Worm (Caenorhabditis elegans): Measurements from ENCODE around the gene F48G7.8.

F48G7.8 gene

DNA sequence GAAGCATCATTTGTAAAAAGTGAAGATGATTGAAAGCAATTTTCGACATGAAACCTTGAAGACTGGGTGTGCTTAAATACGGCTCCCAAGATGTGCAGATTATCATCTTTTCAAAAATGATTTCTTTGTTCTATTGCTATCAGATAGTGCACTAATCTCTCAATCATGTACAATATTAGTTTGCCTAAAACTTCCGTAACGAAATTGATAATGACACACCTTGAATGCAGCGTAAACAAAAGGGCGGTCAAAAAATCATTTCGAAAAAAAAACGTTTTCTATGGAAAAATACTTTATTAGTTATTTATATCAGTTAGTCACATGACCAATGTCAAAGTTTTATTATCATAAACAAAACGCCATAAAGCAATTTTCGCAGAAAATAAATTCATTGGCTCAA, 4.6 kb downstream of the F48G7.8 start, which contains the start of gene F48G7.5:
TSS of gene F48G7.5 (minus strand) at position 34 of the 400 bp plus-strand sequence.
- no peak for TF ChIP-seq lag-1 (GFP tag; IDR thresholded peaks at IDR 0.05)
- no peak for TF ChIP-seq Y56A3A.18 (GFP tag; IDR thresholded peaks at IDR 0.05)
- TF ChIP-seq nfyb-1 (GFP tag; IDR thresholded peaks at IDR 0.05): no peak
- TF ChIP-seq egrh-3 (GFP tag; IDR thresholded peaks at IDR 0.05): no peak
- TF ChIP-seq hmg-20 (GFP tag; IDR thresholded peaks at IDR 0.05): no peak

DNA sequence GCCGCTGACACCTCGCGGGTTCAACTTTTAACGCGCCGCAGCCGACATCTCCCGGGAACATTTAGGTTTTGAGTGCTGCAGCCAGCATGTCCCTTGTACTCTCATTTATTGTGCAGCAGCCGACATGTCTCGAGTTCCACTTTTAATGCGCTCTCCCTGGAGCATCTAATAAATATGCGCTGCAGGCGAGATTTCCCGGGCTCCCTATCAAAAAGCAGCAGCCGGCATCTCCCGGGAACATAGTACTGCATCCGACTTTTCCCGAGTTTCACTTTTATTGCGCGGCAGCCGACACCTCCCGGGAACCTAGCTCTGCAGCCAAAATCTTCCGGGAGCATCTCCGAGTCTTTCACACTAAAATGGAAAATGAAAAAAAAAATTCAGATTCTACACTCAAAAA, 6.5 kb downstream of the F48G7.8 start:
- TF ChIP-seq zfh-2 (GFP tag; conservative IDR thresholded peaks at IDR 0.05) (peak; percentile 51; the same call in 1 of the 2 replicates), efl-1 (GFP tag; optimal IDR thresholded peaks at IDR 0.05) (no peak), unc-130 (GFP tag; optimal IDR thresholded peaks at IDR 0.05) (no peak)

DNA sequence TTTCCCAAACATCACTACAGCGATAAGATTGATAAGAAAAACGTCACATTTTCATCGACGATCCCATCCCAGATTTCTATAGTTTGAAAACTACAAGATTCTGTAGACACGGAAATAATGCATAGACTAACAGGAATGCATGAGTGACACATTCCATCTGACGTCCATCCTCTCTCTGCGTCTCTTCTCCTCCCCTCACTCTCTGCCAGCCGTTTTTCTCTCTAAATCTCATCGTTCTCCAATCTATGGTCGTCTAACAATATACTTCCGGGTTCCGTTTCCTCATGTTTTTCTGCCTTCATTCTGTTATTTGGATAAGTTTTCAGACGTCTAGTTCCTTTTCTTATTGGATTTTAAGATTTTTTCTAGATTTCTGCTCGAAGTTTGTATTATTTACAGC, 8.4 kb downstream of the F48G7.8 start, which contains the start of gene F48G7.4:
TSS of gene F48G7.4 (plus strand) at position 400 of the 400 bp plus-strand sequence.
- TF ChIP-seq tlf-1 (GFP tag; optimal IDR thresholded peaks at IDR 0.05): no peak
- TF ChIP-seq B0019.2 (GFP tag; conservative IDR thresholded peaks at IDR 0.05): no peak
- no peak for TF ChIP-seq nhr-179 (tag; optimal IDR thresholded peaks at IDR 0.05)
- peak; percentile 54 for TF ChIP-seq K12H6.12 (tag; optimal IDR thresholded peaks at IDR 0.05)
- TF ChIP-seq tbp1 (GFP tag; optimal IDR thresholded peaks at IDR 0.05): no peak
- peak; percentile 41 for TF ChIP-seq ceh-27 (GFP tag; optimal IDR thresholded peaks at IDR 0.05)
- no peak for TF ChIP-seq fkh-3 (tag; optimal IDR thresholded peaks at IDR 0.05)
- no peak for TF ChIP-seq him-1 (tag; optimal IDR thresholded peaks at IDR 0.05)
- TF ChIP-seq nhr-80 (tag; optimal IDR thresholded peaks at IDR 0.05): peak; percentile 20
- TF ChIP-seq nhr-120 (GFP tag; IDR thresholded peaks at IDR 0.05): no peak
- no peak for TF ChIP-seq snpc-4 (GFP tag; optimal IDR thresholded peaks at IDR 0.05)
- peak in 1 of 4 experiments; percentile 54 for TF ChIP-seq snpc-4 (tag; optimal IDR thresholded peaks at IDR 0.05)
- peak; percentile 54 for TF ChIP-seq dox-1 (GFP tag; IDR thresholded peaks at IDR 0.05)
- peak; percentile 89 for TF ChIP-seq hmg-1.2 (GFP tag; IDR thresholded peaks at IDR 0.05)
- no peak for TF ChIP-seq nhr-27 (tag; optimal IDR thresholded peaks at IDR 0.05)
- no peak for TF ChIP-seq ztf-6 (GFP tag; IDR thresholded peaks at IDR 0.05)
- no peak for TF ChIP-seq K11D2.4 (GFP tag; IDR thresholded peaks at IDR 0.05)
- no peak for TF ChIP-seq ztf-22 (GFP tag; optimal IDR thresholded peaks at IDR 0.05)
- TF ChIP-seq ceh-79 (tag; optimal IDR thresholded peaks at IDR 0.05): no peak
- TF ChIP-seq ztf-28 (GFP tag; IDR thresholded peaks at IDR 0.05): no peak
- no peak for TF ChIP-seq F52B5.7 (tag; optimal IDR thresholded peaks at IDR 0.05)
- no peak for TF ChIP-seq chd-7 (tag; optimal IDR thresholded peaks at IDR 0.05)
- no peak for TF ChIP-seq rec-8 (tag; optimal IDR thresholded peaks at IDR 0.05)

DNA sequence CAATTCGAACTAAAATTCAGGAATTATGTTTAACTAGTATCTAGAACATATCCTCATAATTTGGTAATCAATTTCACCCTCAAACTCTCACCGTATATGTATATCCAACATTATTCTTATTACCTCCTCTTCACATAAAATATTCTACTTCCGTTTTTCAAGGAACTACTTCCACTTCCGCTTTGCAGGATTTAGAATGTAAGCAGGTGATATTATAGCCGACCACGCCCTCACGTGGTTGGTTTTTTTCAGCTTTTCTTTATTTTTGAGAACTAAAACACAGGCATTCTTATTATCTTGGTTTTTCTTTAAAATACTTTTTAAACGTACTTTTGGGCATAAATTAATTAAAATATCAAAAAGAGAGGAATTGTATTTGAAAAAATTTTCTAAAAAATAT, 9.6 kb downstream of the F48G7.8 start:
- TF ChIP-seq tbp1 (GFP tag; optimal IDR thresholded peaks at IDR 0.05) (no peak), rec-8 (tag; optimal IDR thresholded peaks at IDR 0.05) (no peak), unc-130 (GFP tag; optimal IDR thresholded peaks at IDR 0.05) (no peak), madf-3 (GFP tag; IDR thresholded peaks at IDR 0.05) (no peak), rcor-1 (GFP tag; IDR thresholded peaks at IDR 0.05) (no peak), pha-4 (tag; optimal IDR thresholded peaks at IDR 0.05) (no peak), ceh-58 (GFP tag; IDR thresholded peaks at IDR 0.05) (no peak), nfya-1 (tag; optimal IDR thresholded peaks at IDR 0.05; ENCODE audit: borderline replicate concordance, insufficient read depth) (no peak), ceh-91 (GFP tag; IDR thresholded peaks at IDR 0.05) (no peak), F33H1.4 (GFP tag; IDR thresholded peaks at IDR 0.05) (no peak), F37B4.10 (GFP tag; IDR thresholded peaks at IDR 0.05) (no peak), let-526 (GFP tag; IDR thresholded peaks at IDR 0.05) (no peak), lin-40 (tag; optimal IDR thresholded peaks at IDR 0.05) (no peak), snpc-3.4 (tag; optimal IDR thresholded peaks at IDR 0.05) (no peak)
